Worm (Caenorhabditis elegans) whole organism, late embryonic: Measurements from ENCODE around the gene pos-1.

ENCODE experiments used
- C38D4.7 ChIP-seq: fragments of 200-800 bp; sonication (Bioruptor generic); optimal IDR thresholded peaks from 2 replicates; lab custom pipeline; 2018; ENCODE audit warnings: mild to moderate bottlenecking, missing genetic modification characterization, moderate library complexity, missing compliant biosample characterization
- F13H6.1 ChIP-seq: sonication (generic microtip); optimal IDR thresholded peaks from 2 replicates; lab custom pipeline; 2016; ENCODE audit warnings: missing genetic modification characterization, missing compliant biosample characterization
- K02D7.2 ChIP-seq: sonication (generic microtip); optimal IDR thresholded peaks from 2 replicates; lab custom pipeline; 2017; ENCODE audit warnings: mild to moderate bottlenecking, missing genetic modification characterization, missing compliant biosample characterization
- K09A11.1 ChIP-seq: sonication (generic microtip); optimal IDR thresholded peaks from 2 replicates; lab custom pipeline; 2017; ENCODE audit warnings: antibody characterized with exemption, mild to moderate bottlenecking, missing genetic modification characterization, missing compliant biosample characterization; ENCODE audit not compliant: insufficient read depth
- Y22D7AL.16 ChIP-seq: sonication (generic microtip); optimal IDR thresholded peaks from 2 replicates; lab custom pipeline; 2016; ENCODE audit warnings: missing genetic modification characterization, missing compliant biosample characterization
- ama-1 ChIP-seq: fragments of 150-350 bp; optimal IDR thresholded peaks from 2 replicates; lab custom pipeline; 2014
- ceh-14 ChIP-seq: sonication (generic microtip); optimal IDR thresholded peaks from 2 replicates; lab custom pipeline; 2016; ENCODE audit warnings: missing genotype, missing genetic modification characterization, missing compliant biosample characterization
- ceh-18 ChIP-seq: sonication (generic microtip); optimal IDR thresholded peaks from 2 replicates; lab custom pipeline; 2016; ENCODE audit warnings: missing genetic modification characterization, missing compliant biosample characterization
- ceh-19 ChIP-seq: fragments of 200-800 bp; sonication (Bioruptor generic); optimal IDR thresholded peaks from 2 replicates; lab custom pipeline; 2018; ENCODE audit warnings: mild to moderate bottlenecking, missing genetic modification characterization, missing compliant biosample characterization
- ceh-22 ChIP-seq: sonication (generic microtip); optimal IDR thresholded peaks from 2 replicates; lab custom pipeline; 2017; ENCODE audit warnings: missing biosample characterization, missing genetic modification characterization
- ceh-31 ChIP-seq: sonication (generic microtip); optimal IDR thresholded peaks from 2 replicates; lab custom pipeline; 2016; ENCODE audit warnings: missing genetic modification characterization, missing compliant biosample characterization
- ceh-34 ChIP-seq: sonication (generic microtip); optimal IDR thresholded peaks from 2 replicates; lab custom pipeline; 2016; ENCODE audit warnings: mild to moderate bottlenecking, missing genetic modification characterization, missing compliant biosample characterization
- ceh-45 ChIP-seq: fragments of 200-800 bp; sonication (Bioruptor generic); IDR thresholded peaks from 2 replicates; pipeline ENCODE4 v1.3.6; 2022; ENCODE audit warnings: missing genetic modification reagents, missing genetic modification characterization, missing compliant biosample characterization
- ceh-6 ChIP-seq: fragments of 200-800 bp; sonication (Bioruptor generic); optimal IDR thresholded peaks from 2 replicates; lab custom pipeline; 2018; ENCODE audit warnings: mild to moderate bottlenecking, missing genetic modification characterization, missing compliant biosample characterization
- dve-1 ChIP-seq: sonication (generic microtip); optimal IDR thresholded peaks from 2 replicates; lab custom pipeline; 2017; ENCODE audit warnings: antibody characterized with exemption, mild to moderate bottlenecking, missing genetic modification characterization, missing compliant biosample characterization
- elt-4 ChIP-seq: sonication (generic microtip); optimal IDR thresholded peaks from 2 replicates; lab custom pipeline; 2016; ENCODE audit warnings: missing genetic modification characterization, missing compliant biosample characterization
- ets-4 ChIP-seq: sonication (generic microtip); optimal IDR thresholded peaks from 2 replicates; lab custom pipeline; 2016; ENCODE audit warnings: missing genetic modification characterization, missing compliant biosample characterization
- eyg-1 ChIP-seq: sonication (generic microtip); optimal IDR thresholded peaks from 2 replicates; lab custom pipeline; 2016; ENCODE audit warnings: missing genotype, missing genetic modification characterization, missing compliant biosample characterization
- fax-1 ChIP-seq: sonication (generic microtip); optimal IDR thresholded peaks from 2 replicates; lab custom pipeline; 2016; ENCODE audit warnings: missing genotype, missing genetic modification characterization, missing compliant biosample characterization
- hlh-15 ChIP-seq: sonication (generic microtip); optimal IDR thresholded peaks from 2 replicates; lab custom pipeline; 2016; ENCODE audit warnings: missing genetic modification characterization, missing compliant biosample characterization
- hlh-6 ChIP-seq: sonication (generic microtip); optimal IDR thresholded peaks from 2 replicates; lab custom pipeline; 2016; ENCODE audit warnings: missing genotype, missing genetic modification characterization, missing compliant biosample characterization
- lim-6 ChIP-seq: sonication (generic microtip); optimal IDR thresholded peaks from 2 replicates; lab custom pipeline; 2016; ENCODE audit warnings: missing genetic modification characterization, missing compliant biosample characterization
- lin-11 ChIP-seq: fragments of 200-800 bp; sonication (Bioruptor generic); optimal IDR thresholded peaks from 2 replicates; lab custom pipeline; 2018; ENCODE audit warnings: mild to moderate bottlenecking, missing genetic modification characterization, missing compliant biosample characterization
- mec-3 ChIP-seq: sonication (generic microtip); optimal IDR thresholded peaks from 2 replicates; lab custom pipeline; 2016; ENCODE audit warnings: borderline replicate concordance, missing genetic modification characterization, missing compliant biosample characterization
- nhr-232 ChIP-seq: sonication (generic microtip); optimal IDR thresholded peaks from 2 replicates; lab custom pipeline; 2016; ENCODE audit warnings: missing genetic modification characterization, missing compliant biosample characterization
- npax-4 ChIP-seq: sonication (generic microtip); optimal IDR thresholded peaks from 2 replicates; lab custom pipeline; 2016; ENCODE audit warnings: missing genetic modification characterization, missing compliant biosample characterization
- pag-3 ChIP-seq: sonication (generic microtip); optimal IDR thresholded peaks from 2 replicates; lab custom pipeline; 2016; ENCODE audit warnings: missing compliant biosample characterization, missing genetic modification characterization, borderline replicate concordance
- pax-1 ChIP-seq: fragments of 150-350 bp; optimal IDR thresholded peaks from 2 replicates; lab custom pipeline; 2014; ENCODE audit warnings: missing biosample characterization, missing genetic modification characterization
- pha-4 ChIP-seq: fragments of 150-350 bp; optimal IDR thresholded peaks from 2 replicates; lab custom pipeline; 2018; ENCODE audit warnings: missing biosample characterization, missing genetic modification reagents, missing genetic modification characterization
- pros-1 ChIP-seq: fragments of 150-350 bp; optimal IDR thresholded peaks from 2 replicates; lab custom pipeline; 2014; ENCODE audit warnings: missing biosample characterization, missing genetic modification reagents, missing genetic modification characterization
- rnt-1 ChIP-seq: sonication (generic microtip); optimal IDR thresholded peaks from 2 replicates; lab custom pipeline; 2016; ENCODE audit warnings: missing genetic modification characterization, missing compliant biosample characterization
- sdc-2 ChIP-seq: sonication (generic microtip); optimal IDR thresholded peaks from 2 replicates; lab custom pipeline; 2016; ENCODE audit warnings: missing genotype, missing genetic modification characterization, missing compliant biosample characterization
- sox-4 ChIP-seq: sonication (generic microtip); optimal IDR thresholded peaks from 2 replicates; lab custom pipeline; 2017; ENCODE audit warnings: mild to moderate bottlenecking, missing genetic modification characterization, inconsistent platforms, missing compliant biosample characterization
- tbx-7 ChIP-seq: sonication (generic microtip); optimal IDR thresholded peaks from 2 replicates; lab custom pipeline; 2016; ENCODE audit warnings: missing genotype, missing genetic modification characterization, missing compliant biosample characterization
- ttx-3 ChIP-seq: sonication (generic microtip); optimal IDR thresholded peaks from 2 replicates; lab custom pipeline; 2016; ENCODE audit warnings: missing genetic modification reagents, missing genetic modification characterization, missing compliant biosample characterization
- unc-3 ChIP-seq, 2 experiments: fragments of 200-800 bp in 1 of 2; sonication (Bioruptor generic) in 1 of 2; sonication (generic microtip) in 1 of 2; conservative IDR thresholded peaks in 1 of 2; optimal IDR thresholded peaks in 1 of 2; 2 replicates each; pipeline versions ENCODE4 v1.3.6 to Lab custom; 2016 to 2022; ENCODE audit warnings: missing compliant biosample characterization in 2 of 2, missing genetic modification characterization in 2 of 2, missing genetic modification reagents in 1 of 2
- unc-55 ChIP-seq: sonication (generic microtip); optimal IDR thresholded peaks from 2 replicates; lab custom pipeline; 2017; ENCODE audit warnings: missing biosample characterization, missing genetic modification reagents, missing genetic modification characterization
- zip-5 ChIP-seq: sonication (generic microtip); optimal IDR thresholded peaks from 2 replicates; lab custom pipeline; 2016; ENCODE audit warnings: missing genetic modification characterization, missing compliant biosample characterization
- ztf-16 ChIP-seq: sonication (generic microtip); optimal IDR thresholded peaks from 2 replicates; lab custom pipeline; 2017; ENCODE audit warnings: missing genetic modification characterization, missing compliant biosample characterization

The pos-1 gene

ce11 chrV:8449241-8449640, 35.4 kb downstream of the pos-1 start:
- TF ChIP-seq ceh-18 (tag; lab: Kevin White, UChicago) (no peak), dve-1 (tag; lab: Kevin White, UChicago) (no peak), C38D4.7 (GFP tag; lab: Kevin White, UChicago) (no peak), Y22D7AL.16 (tag; lab: Kevin White, UChicago) (no peak), K02D7.2 (no peak), ceh-34 (tag; lab: Kevin White, UChicago) (no peak), mec-3 (no peak), ttx-3 (no peak), ztf-16 (tag; lab: Kevin White, UChicago) (no peak)

ce11 chrV:8450690-8451089, 36.8 kb downstream of the pos-1 start:
- TF ChIP-seq F13H6.1 (tag; lab: Kevin White, UChicago) (no peak), pha-4 (tag; lab: Kevin White, UChicago) (no peak), tbx-7 (tag; lab: Kevin White, UChicago) (no peak), ceh-14 (no peak), ceh-22 (tag; lab: Kevin White, UChicago) (no peak), ets-4 (tag; lab: Kevin White, UChicago) (no peak), ztf-16 (tag; lab: Kevin White, UChicago) (no peak), eyg-1 (tag; lab: Kevin White, UChicago) (no peak), zip-5 (tag; lab: Kevin White, UChicago) (no peak), ceh-6 (GFP tag; lab: Kevin White, UChicago) (no peak), sdc-2 (no peak), elt-4 (tag; lab: Kevin White, UChicago) (no peak), pax-1 (tag; lab: Kevin White, UChicago) (no peak), ama-1 (lab: Kevin White, UChicago) (no peak), hlh-15 (tag; lab: Kevin White, UChicago) (no peak), fax-1 (no peak), ttx-3 (no peak), K09A11.1 (tag; lab: Kevin White, UChicago) (no peak)

ce11 chrV:8454995-8455446, 41.1 kb downstream of the pos-1 start, which contains the start of gene T23B12.11:
T23B12.11 (plus strand) TSS chrV:8455396.
- TF ChIP-seq ceh-31 (no peak), ceh-18 (tag; lab: Kevin White, UChicago) (no peak), zip-5 (tag; lab: Kevin White, UChicago) (no peak), lim-6 (tag; lab: Kevin White, UChicago) (no peak), unc-55 (no peak), ceh-19 (GFP tag; lab: Kevin White, UChicago) (no peak), pha-4 (tag; lab: Kevin White, UChicago) (no peak)

- TF ChIP-seq ceh-45 (no peak), F13H6.1 (tag; lab: Kevin White, UChicago) (no peak), C38D4.7 (GFP tag; lab: Kevin White, UChicago) (no peak), pros-1 (tag; lab: Kevin White, UChicago) (no peak), lin-11 (tag; lab: Kevin White, UChicago) (no peak), sox-4 (tag; lab: Kevin White, UChicago) (no peak), rnt-1 (tag; lab: Kevin White, UChicago) (no peak), npax-4 (tag; lab: Kevin White, UChicago) (no peak), pha-4 (tag; lab: Kevin White, UChicago) (no peak), dve-1 (tag; lab: Kevin White, UChicago) (no peak), hlh-6 (tag; lab: Kevin White, UChicago) (no peak), elt-4 (tag; lab: Kevin White, UChicago) (no peak), pag-3 (tag; lab: Kevin White, UChicago) (no peak), fax-1 (no peak), zip-5 (tag; lab: Kevin White, UChicago) (no peak), nhr-232 (no peak), eyg-1 (tag; lab: Kevin White, UChicago) (no peak), hlh-15 (tag; lab: Kevin White, UChicago) (no peak), unc-3 (GFP tag; conservative IDR thresholded peaks at IDR 0.05; lab: Robert Waterston, UW) (no peak), unc-3 (tag; optimal IDR thresholded peaks at IDR 0.05; lab: Kevin White, UChicago) (no peak)
Measured at ce11 chrV:8460306-8460705, 46.4 kb downstream of the pos-1 start, which contains the start of gene T23B12.6. T23B12.6 (minus strand) TSS chrV:8460419.
